Fruit fly (Drosophila melanogaster) whole organism, embryonic: ENCODE data around the gene eIF2Balpha.

Experiments
- Antp ChIP-seq: fragments of 200-800 bp; sonication (Bioruptor generic); optimal IDR thresholded peaks from 3 replicates; lab custom pipeline; 2016; ENCODE audit warnings: missing biosample characterization, missing genetic modification characterization
- Atf6 ChIP-seq: fragments of 200-800 bp; sonication (Bioruptor generic); IDR thresholded peaks from 2 replicates; pipeline ENCODE4 v1.3.6; 2022; ENCODE audit warnings: missing biosample characterization, missing genetic modification characterization
- B-H2 ChIP-seq: fragments of 200-800 bp; sonication (Bioruptor generic); optimal IDR thresholded peaks from 2 replicates; lab custom pipeline; 2018; ENCODE audit warnings: missing biosample characterization, mild to moderate bottlenecking, missing genetic modification characterization
- Blimp-1 ChIP-seq: fragments of 200-800 bp; sonication (Bioruptor generic); optimal IDR thresholded peaks from 3 replicates; lab custom pipeline; 2018; ENCODE audit warnings: missing biosample characterization, missing genetic modification characterization, mild to moderate bottlenecking, moderate library complexity, missing genetic modification reagents
- C15 ChIP-seq: fragments of 200-800 bp; sonication (Bioruptor generic); IDR thresholded peaks from 3 replicates; pipeline ENCODE4 v1.3.6; 2022; ENCODE audit warnings: missing biosample characterization, missing genetic modification characterization
- CG10209 ChIP-seq: fragments of 200-800 bp; sonication (Bioruptor generic); optimal IDR thresholded peaks from 3 replicates; lab custom pipeline; 2017; ENCODE audit warnings: missing biosample characterization, mild to moderate bottlenecking, missing genetic modification characterization, missing genetic modification reagents
- CG1024 ChIP-seq: fragments of 200-800 bp; sonication (Bioruptor generic); IDR thresholded peaks from 2 replicates; pipeline ENCODE4 v1.3.6; 2022; ENCODE audit warnings: missing biosample characterization, missing genetic modification characterization
- CG10543 ChIP-seq: fragments of 200-800 bp; sonication (Bioruptor generic); optimal IDR thresholded peaks from 3 replicates; lab custom pipeline; 2017; ENCODE audit warnings: missing biosample characterization, mild to moderate bottlenecking, missing genetic modification characterization, moderate library complexity
- CG1233 ChIP-seq: fragments of 200-800 bp; sonication (Bioruptor generic); optimal IDR thresholded peaks from 4 replicates; lab custom pipeline; 2018; ENCODE audit warnings: missing biosample characterization, mild to moderate bottlenecking, missing genetic modification characterization
- CG13287 ChIP-seq: fragments of 200-800 bp; sonication (Bioruptor generic); IDR thresholded peaks from 2 replicates; pipeline ENCODE4 v1.3.6; 2022; ENCODE audit warnings: missing biosample characterization, missing genetic modification characterization; ENCODE audit not compliant: partially characterized antibody
- CG13296 ChIP-seq: fragments of 200-800 bp; sonication (Bioruptor generic); optimal IDR thresholded peaks from 3 replicates; lab custom pipeline; 2018; ENCODE audit warnings: missing biosample characterization, mild to moderate bottlenecking, missing genetic modification characterization
- CG17186 ChIP-seq: fragments of 200-800 bp; sonication (Bioruptor generic); optimal IDR thresholded peaks from 3 replicates; lab custom pipeline; 2017; ENCODE audit warnings: missing biosample characterization, missing genetic modification reagents, missing genetic modification characterization
- CG17385 ChIP-seq: fragments of 200-800 bp; sonication (Bioruptor generic); optimal IDR thresholded peaks from 3 replicates; lab custom pipeline; 2018; ENCODE audit warnings: missing biosample characterization, mild to moderate bottlenecking, missing genetic modification characterization
- CG17568 ChIP-seq: fragments of 200-800 bp; sonication (Bioruptor generic); optimal IDR thresholded peaks from 2 replicates; lab custom pipeline; 2018; ENCODE audit warnings: missing biosample characterization, mild to moderate bottlenecking, missing genetic modification characterization, moderate library complexity
- CG17829 ChIP-seq: fragments of 200-800 bp; optimal IDR thresholded peaks from 2 replicates; lab custom pipeline; 2019; ENCODE audit warnings: missing biosample characterization, mild to moderate bottlenecking, missing genetic modification characterization, moderate library complexity
- CG18599 ChIP-seq: fragments of 200-800 bp; sonication (Bioruptor generic); optimal IDR thresholded peaks from 3 replicates; lab custom pipeline; 2017; ENCODE audit warnings: missing biosample characterization, missing genetic modification characterization, mild to moderate bottlenecking, moderate library complexity, missing genetic modification reagents
- CG2120 ChIP-seq: fragments of 200-800 bp; sonication (Bioruptor generic); optimal IDR thresholded peaks from 3 replicates; lab custom pipeline; 2016; ENCODE audit warnings: missing biosample characterization, missing genetic modification characterization
- CG2202 ChIP-seq: fragments of 200-800 bp; sonication (Bioruptor generic); optimal IDR thresholded peaks from 2 replicates; lab custom pipeline; 2018; ENCODE audit warnings: missing biosample characterization, mild to moderate bottlenecking, missing genetic modification characterization
- CG2678 ChIP-seq: fragments of 200-800 bp; sonication (Bioruptor generic); optimal IDR thresholded peaks from 3 replicates; lab custom pipeline; 2019; ENCODE audit warnings: missing biosample characterization, mild to moderate bottlenecking, missing genetic modification characterization, moderate library complexity
- CG3847 ChIP-seq: fragments of 200-800 bp; sonication (Bioruptor generic); IDR thresholded peaks from 2 replicates; pipeline ENCODE4 v1.3.6; 2022; ENCODE audit warnings: missing biosample characterization, missing genetic modification characterization
- CG4854 ChIP-seq: fragments of 200-800 bp; sonication (Bioruptor generic); optimal IDR thresholded peaks from 2 replicates; lab custom pipeline; 2016; ENCODE audit warnings: missing biosample characterization, missing genetic modification characterization, inconsistent platforms
- CG6813 ChIP-seq: fragments of 200-800 bp; sonication (Bioruptor generic); optimal IDR thresholded peaks from 2 replicates; lab custom pipeline; 2017; ENCODE audit warnings: missing biosample characterization, missing genetic modification characterization, mild to moderate bottlenecking, moderate library complexity, missing genetic modification reagents
- CHES-1-like ChIP-seq: fragments of 200-800 bp; sonication (Bioruptor generic); optimal IDR thresholded peaks from 2 replicates; lab custom pipeline; 2016; ENCODE audit warnings: missing biosample characterization, missing genetic modification characterization
- CrebB ChIP-seq: fragments of 200-800 bp; sonication (Bioruptor generic); optimal IDR thresholded peaks from 3 replicates; lab custom pipeline; 2018; ENCODE audit warnings: missing biosample characterization, mild to moderate bottlenecking, missing genetic modification characterization
- Fer1 ChIP-seq: fragments of 200-800 bp; sonication (Bioruptor generic); optimal IDR thresholded peaks from 2 replicates; lab custom pipeline; 2017; ENCODE audit warnings: missing biosample characterization, mild to moderate bottlenecking, missing genetic modification characterization
- Hey ChIP-seq: fragments of 200-800 bp; sonication (Bioruptor generic); optimal IDR thresholded peaks from 3 replicates; lab custom pipeline; 2018; ENCODE audit warnings: missing biosample characterization, mild to moderate bottlenecking, missing genetic modification characterization
- Hmr ChIP-seq: fragments of 200-800 bp; sonication (Bioruptor generic); optimal IDR thresholded peaks from 3 replicates; lab custom pipeline; 2017; ENCODE audit warnings: mild to moderate bottlenecking, missing biosample characterization, missing genetic modification reagents, missing genetic modification characterization
- Hr51 ChIP-seq, 2 experiments: fragments of 200-800 bp; sonication (Bioruptor generic); optimal IDR thresholded peaks; 2 replicates in 1 of 2; 3 replicates in 1 of 2; lab custom pipeline; 2016 to 2018; ENCODE audit warnings: missing biosample characterization in 2 of 2, missing genetic modification characterization in 2 of 2, mild to moderate bottlenecking in 1 of 2, moderate library complexity in 1 of 2
- Hsf ChIP-seq: fragments of 200-800 bp; sonication (Bioruptor generic); optimal IDR thresholded peaks from 3 replicates; lab custom pipeline; 2016; ENCODE audit warnings: missing biosample characterization, missing genetic modification characterization
- Jarid2 ChIP-seq: fragments of 200-800 bp; sonication (Bioruptor generic); optimal IDR thresholded peaks from 3 replicates; lab custom pipeline; 2017; ENCODE audit warnings: mild to moderate bottlenecking, missing biosample characterization, missing genetic modification reagents, missing genetic modification characterization
- NK7.1 ChIP-seq: fragments of 200-800 bp; sonication (Bioruptor generic); optimal IDR thresholded peaks from 3 replicates; lab custom pipeline; 2016; ENCODE audit warnings: missing biosample characterization, missing genetic modification characterization
- Opbp ChIP-seq: fragments of 200-800 bp; sonication (Bioruptor generic); IDR thresholded peaks from 3 replicates; pipeline ENCODE4 v1.3.6; 2022; ENCODE audit warnings: missing biosample characterization, missing genetic modification characterization; ENCODE audit not compliant: partially characterized antibody
- Side ChIP-seq: fragments of 200-800 bp; sonication (Bioruptor generic); optimal IDR thresholded peaks from 2 replicates; lab custom pipeline; 2016; ENCODE audit warnings: missing biosample characterization, missing genetic modification characterization
- Trl ChIP-seq, 3 experiments: fragments of >200 bp in 2 of 3; fragments of 200-800 bp in 1 of 3; sonication (Bioruptor generic) in 1 of 3; optimal IDR thresholded peaks; 2 replicates in 1 of 3; 3 replicates in 2 of 3; lab custom pipeline; 2016 to 2017; ENCODE audit warnings: missing biosample characterization in 1 of 3, missing genetic modification characterization in 1 of 3
- bsh ChIP-seq, 2 experiments: fragments of 200-800 bp; sonication (Bioruptor generic); optimal IDR thresholded peaks; 2 replicates each; lab custom pipeline; 2017 to 2018; ENCODE audit warnings: mild to moderate bottlenecking in 2 of 2, missing biosample characterization in 2 of 2, missing genetic modification characterization in 2 of 2, moderate library complexity in 1 of 2
- disco-r ChIP-seq: fragments of 200-800 bp; sonication (Bioruptor generic); optimal IDR thresholded peaks from 2 replicates; lab custom pipeline; 2016; ENCODE audit warnings: missing biosample characterization, missing genetic modification characterization
- dmrt99B ChIP-seq: fragments of 200-800 bp; sonication (Bioruptor generic); optimal IDR thresholded peaks from 2 replicates; lab custom pipeline; 2018; ENCODE audit warnings: missing biosample characterization, mild to moderate bottlenecking, missing genetic modification characterization, moderate library complexity
- fd3F ChIP-seq: fragments of 200-800 bp; sonication (Bioruptor generic); optimal IDR thresholded peaks from 2 replicates; lab custom pipeline; 2018; ENCODE audit warnings: missing biosample characterization, mild to moderate bottlenecking, missing genetic modification characterization, moderate library complexity
- gsb ChIP-seq: fragments of 200-800 bp; sonication (Bioruptor generic); IDR thresholded peaks from 2 replicates; pipeline ENCODE4 v1.3.6; 2022; ENCODE audit warnings: missing biosample characterization, missing genetic modification characterization
- her ChIP-seq: fragments of 200-800 bp; sonication (Bioruptor generic); optimal IDR thresholded peaks from 2 replicates; lab custom pipeline; 2016; ENCODE audit warnings: missing biosample characterization, missing genetic modification characterization
- hkb ChIP-seq, 2 experiments: fragments of 200-800 bp in 1 of 2; fragments of >200 bp in 1 of 2; sonication (Bioruptor generic) in 1 of 2; IDR thresholded peaks in 1 of 2; optimal IDR thresholded peaks in 1 of 2; 2 replicates each; pipeline versions ENCODE4 v1.3.6 to Lab custom; 2017 to 2022; ENCODE audit warnings: missing biosample characterization in 1 of 2, missing genetic modification characterization in 1 of 2
- lmd ChIP-seq: fragments of 200-800 bp; sonication (Bioruptor generic); IDR thresholded peaks from 2 replicates; pipeline ENCODE4 v1.3.6; 2022; ENCODE audit warnings: missing biosample characterization, missing genetic modification characterization
- odd ChIP-seq: fragments of 200-800 bp; sonication (Bioruptor generic); optimal IDR thresholded peaks from 2 replicates; lab custom pipeline; 2017; ENCODE audit warnings: missing biosample characterization, mild to moderate bottlenecking, missing genetic modification characterization
- sd ChIP-seq: fragments of 200-800 bp; sonication (Bioruptor generic); optimal IDR thresholded peaks from 3 replicates; lab custom pipeline; 2018; ENCODE audit warnings: missing biosample characterization, mild to moderate bottlenecking, missing genetic modification characterization, moderate library complexity
- tll ChIP-seq, 2 experiments: fragments of 200-800 bp in 1 of 2; fragments of >200 bp in 1 of 2; sonication (Bioruptor generic) in 1 of 2; optimal IDR thresholded peaks; 2 replicates each; lab custom pipeline; 2017 to 2019; ENCODE audit warnings: missing biosample characterization in 2 of 2, missing genetic modification characterization in 2 of 2, mild to moderate bottlenecking in 1 of 2, moderate library complexity in 1 of 2
- toy ChIP-seq: fragments of 200-800 bp; sonication (Bioruptor generic); IDR thresholded peaks from 2 replicates; pipeline ENCODE4 v1.3.6; 2022; ENCODE audit warnings: missing biosample characterization, missing genetic modification characterization
- wek ChIP-seq: fragments of 200-800 bp; sonication (Bioruptor generic); optimal IDR thresholded peaks from 3 replicates; lab custom pipeline; 2018; ENCODE audit warnings: missing biosample characterization, mild to moderate bottlenecking, missing genetic modification characterization, moderate library complexity
- yki ChIP-seq: fragments of >200 bp; optimal IDR thresholded peaks from 3 replicates; lab custom pipeline; 2018

eIF2Balpha gene

DNA sequence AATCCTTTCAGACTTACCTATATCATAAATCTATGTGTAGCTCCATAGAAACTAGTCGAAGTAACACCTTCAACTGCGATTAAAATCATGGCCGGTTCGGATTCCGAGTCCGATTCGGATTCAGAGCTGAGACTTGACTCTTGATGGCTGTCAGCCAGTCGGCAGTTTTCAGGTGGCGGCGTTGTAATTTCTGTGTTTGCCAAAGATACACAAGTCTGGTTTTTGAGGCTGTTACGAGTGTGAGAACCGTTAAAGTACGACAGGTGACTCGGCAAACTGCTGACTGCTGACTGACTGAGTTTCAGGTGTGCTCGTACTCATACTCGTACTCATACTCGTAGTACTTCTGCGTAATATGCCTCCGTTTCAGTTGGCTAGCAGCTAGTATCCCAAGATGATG, 44.5 kb downstream of the eIF2Balpha start (continued):
- TF ChIP-seq bsh (GFP tag; optimal IDR thresholded peaks at IDR 0.05; lab: Kevin White, UChicago) (peak in 1 of 2 experiments; percentile 38), Atf6 (GFP tag; lab: Robert Waterston, UW) (peak; percentile 38; the same call in 1 of the 2 replicates), CrebB (tag; lab: Kevin White, UChicago) (peak; percentile 32), Hr51 (GFP tag; optimal IDR thresholded peaks at IDR 0.05; lab: Kevin White, UChicago) (peak in 1 of 2 experiments; percentile 9), CG1233 (GFP tag; lab: Kevin White, UChicago) (peak; percentile 2), C15 (peak; percentile 15; the same call in 1 of the 3 replicates), CG17186 (GFP tag; lab: Kevin White, UChicago) (no peak), B-H2 (GFP tag; lab: Kevin White, UChicago) (peak; percentile 39), Hsf (GFP tag; lab: Kevin White, UChicago) (no peak), sd (peak; percentile 9), CG2202 (tag; lab: Kevin White, UChicago) (peak; percentile 1), fd3F (GFP tag; lab: Kevin White, UChicago) (peak; percentile 15), CG6813 (peak; percentile 64), hkb (optimal IDR thresholded peaks at IDR 0.05; lab: Kevin White, UChicago) (no peak), hkb (GFP tag; IDR thresholded peaks at IDR 0.05; lab: Robert Waterston, UW) (0 out of 2 replicates have a peak, but pooled peaks have one; percentile 14), CG13296 (GFP tag; lab: Kevin White, UChicago) (peak; percentile 49), Hmr (GFP tag; lab: Kevin White, UChicago) (peak; percentile 72), yki (lab: Kevin White, UChicago) (no peak), Opbp (GFP tag; lab: Robert Waterston, UW) (no peak), Blimp-1 (peak; percentile 11), CG18599 (GFP tag; lab: Kevin White, UChicago) (peak; percentile 71), disco-r (GFP tag; lab: Kevin White, UChicago) (no peak), wek (GFP tag; lab: Kevin White, UChicago) (peak; percentile 39), her (peak; percentile 32), Antp (GFP tag; lab: Kevin White, UChicago) (no peak), gsb (0 out of 2 replicates have a peak, but pooled peaks have one; percentile 19), CG4854 (no peak), CG13287 (GFP tag; lab: Robert Waterston, UW) (no peak), Hey (tag; lab: Kevin White, UChicago) (peak; percentile 25), CG17829 (tag; lab: Kevin White, UChicago) (no peak), CG2120 (GFP tag; lab: Kevin White, UChicago) (peak; percentile 48), CG17568 (GFP tag; lab: Kevin White, UChicago) (peak; percentile 17), CG1024 (GFP tag; lab: Robert Waterston, UW) (no peak), Jarid2 (no peak), Side (GFP tag; lab: Kevin White, UChicago) (peak; percentile 25), dmrt99B (tag; lab: Kevin White, UChicago) (peak; percentile 18), lmd (GFP tag; lab: Robert Waterston, UW) (no peak), CG10209 (GFP tag; lab: Kevin White, UChicago) (peak; percentile 55), NK7.1 (peak; percentile 11), odd (GFP tag; lab: Kevin White, UChicago) (peak; percentile 42), CHES-1-like (GFP tag; lab: Kevin White, UChicago) (peak; percentile 2), CG2678 (tag; lab: Kevin White, UChicago) (peak; percentile 52), tll (GFP tag; optimal IDR thresholded peaks at IDR 0.05; lab: Kevin White, UChicago) (peak in 1 of 2 experiments; percentile 3), Trl (optimal IDR thresholded peaks at IDR 0.05; lab: Kevin White, UChicago) (no peak), Trl (GFP tag; optimal IDR thresholded peaks at IDR 0.05; lab: Kevin White, UChicago) (peak; percentile 27), CG10543 (GFP tag; lab: Kevin White, UChicago) (peak; percentile 6), toy (0 out of 2 replicates have a peak, but pooled peaks have one; percentile 44), Fer1 (peak; percentile 53), CG3847 (GFP tag; lab: Robert Waterston, UW) (no peak), CG17385 (GFP tag; lab: Kevin White, UChicago) (peak; percentile 16)
